Fruit fly (Drosophila melanogaster): ENCODE results near the gene ppk7.

DNA sequence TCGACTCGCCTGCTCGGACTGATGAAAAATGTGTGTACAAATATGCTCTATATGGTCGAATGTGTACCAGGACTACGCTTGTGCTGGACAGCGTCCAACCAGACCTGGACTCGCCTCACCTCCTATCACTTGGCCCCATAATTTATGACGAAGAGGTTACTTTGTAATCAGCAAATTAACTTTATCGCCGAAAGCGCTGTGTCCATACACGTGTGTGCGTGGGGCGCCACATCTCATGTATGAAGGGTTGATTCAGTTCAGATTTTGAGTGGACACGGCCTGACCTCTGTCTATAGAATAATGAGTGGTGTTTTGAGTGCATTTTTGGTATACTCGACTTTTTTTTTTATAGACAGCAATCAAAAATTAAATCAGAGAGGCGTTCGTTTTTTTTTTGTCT, 5.9 kb upstream of the ppk7 start:
- TF ChIP-seq gl (tag; optimal IDR thresholded peaks at IDR 0.05) (no peak), EcR (GFP tag; optimal IDR thresholded peaks at IDR 0.05) (no peak), CG14655 (GFP tag; optimal IDR thresholded peaks at IDR 0.05) (no peak), CG13204 (GFP tag; optimal IDR thresholded peaks at IDR 0.05) (no peak), CG8159 (tag; optimal IDR thresholded peaks at IDR 0.05) (no peak), CG4496 (GFP tag; IDR thresholded peaks at IDR 0.05) (no peak), CG8301 (tag; optimal IDR thresholded peaks at IDR 0.05) (no peak), D1 (tag; optimal IDR thresholded peaks at IDR 0.05) (no peak), CG12605 (GFP tag; IDR thresholded peaks at IDR 0.05) (no peak)

Data from whole organism, pupa.